Fruit fly (Drosophila melanogaster) whole organism, embryonic: ENCODE results near the gene SCOT.

Experiments
- Abd-B ChIP-seq: fragments of 200-800 bp; sonication (Bioruptor generic); optimal IDR thresholded peaks from 2 replicates; lab custom pipeline; 2018; ENCODE audit warnings: missing biosample characterization, mild to moderate bottlenecking, missing genetic modification characterization, moderate library complexity
- B-H1 ChIP-seq: fragments of 200-800 bp; sonication (Bioruptor generic); IDR thresholded peaks from 3 replicates; pipeline ENCODE4 v1.3.6; 2022; ENCODE audit warnings: missing biosample characterization, missing genetic modification characterization
- BEAF-32 ChIP-seq: fragments of 200-800 bp; sonication (Bioruptor generic); optimal IDR thresholded peaks from 3 replicates; lab custom pipeline; 2017; ENCODE audit warnings: missing biosample characterization, missing genetic modification characterization, mild to moderate bottlenecking, moderate library complexity, missing genetic modification reagents
- Blimp-1 ChIP-seq: fragments of 200-800 bp; sonication (Bioruptor generic); optimal IDR thresholded peaks from 3 replicates; lab custom pipeline; 2018; ENCODE audit warnings: missing biosample characterization, missing genetic modification characterization, mild to moderate bottlenecking, moderate library complexity, missing genetic modification reagents
- CG11696 ChIP-seq: fragments of 200-800 bp; sonication (Bioruptor generic); IDR thresholded peaks from 2 replicates; pipeline ENCODE4 v1.3.6; 2022; ENCODE audit warnings: missing biosample characterization, missing genetic modification characterization
- CG12155 ChIP-seq: fragments of 200-800 bp; sonication (Bioruptor generic); optimal IDR thresholded peaks from 3 replicates; lab custom pipeline; 2016; ENCODE audit warnings: missing biosample characterization, missing genetic modification characterization
- CG14014 ChIP-seq: fragments of 200-800 bp; sonication (Bioruptor generic); IDR thresholded peaks from 2 replicates; pipeline ENCODE4 v1.3.6; 2022; ENCODE audit warnings: missing biosample characterization, missing genetic modification characterization
- CG15601 ChIP-seq: fragments of 200-800 bp; sonication (Bioruptor generic); optimal IDR thresholded peaks from 3 replicates; lab custom pipeline; 2019; ENCODE audit warnings: missing biosample characterization, mild to moderate bottlenecking, missing genetic modification characterization, moderate library complexity
- CG15696 ChIP-seq: fragments of 200-800 bp; sonication (Bioruptor generic); optimal IDR thresholded peaks from 2 replicates; lab custom pipeline; 2019; ENCODE audit warnings: missing biosample characterization, mild to moderate bottlenecking, missing genetic modification characterization, moderate library complexity
- CG1603 ChIP-seq: fragments of 200-800 bp; sonication (Bioruptor generic); optimal IDR thresholded peaks from 2 replicates; lab custom pipeline; 2019; ENCODE audit warnings: missing biosample characterization, mild to moderate bottlenecking, missing genetic modification characterization, moderate library complexity
- CG17328 ChIP-seq: fragments of 200-800 bp; sonication (Bioruptor generic); IDR thresholded peaks from 2 replicates; pipeline ENCODE4 v1.3.6; 2022; ENCODE audit warnings: missing biosample characterization, missing genetic modification characterization
- CG17612 ChIP-seq: fragments of 200-800 bp; sonication (Bioruptor generic); IDR thresholded peaks from 2 replicates; pipeline ENCODE4 v1.3.6; 2022; ENCODE audit warnings: missing biosample characterization, missing genetic modification characterization
- CG31224 ChIP-seq: fragments of 200-800 bp; sonication (Bioruptor generic); IDR thresholded peaks from 2 replicates; pipeline ENCODE4 v1.3.6; 2022; ENCODE audit warnings: missing biosample characterization, missing genetic modification characterization
- CG3281 ChIP-seq: fragments of 200-800 bp; sonication (Bioruptor generic); optimal IDR thresholded peaks from 3 replicates; lab custom pipeline; 2017; ENCODE audit warnings: missing biosample characterization, mild to moderate bottlenecking, missing genetic modification characterization
- CG3847 ChIP-seq: fragments of 200-800 bp; sonication (Bioruptor generic); IDR thresholded peaks from 2 replicates; pipeline ENCODE4 v1.3.6; 2022; ENCODE audit warnings: missing biosample characterization, missing genetic modification characterization
- CG43689 ChIP-seq: fragments of 200-800 bp; sonication (Bioruptor generic); IDR thresholded peaks from 2 replicates; pipeline ENCODE4 v1.3.6; 2022; ENCODE audit warnings: missing biosample characterization, missing genetic modification characterization
- CG4707 ChIP-seq: fragments of 200-800 bp; sonication (Bioruptor generic); optimal IDR thresholded peaks from 2 replicates; lab custom pipeline; 2018; ENCODE audit warnings: missing biosample characterization, mild to moderate bottlenecking, missing genetic modification characterization, moderate library complexity
- CG7372 ChIP-seq: fragments of 200-800 bp; sonication (Bioruptor generic); IDR thresholded peaks from 2 replicates; pipeline ENCODE4 v1.3.6; 2022; ENCODE audit warnings: missing biosample characterization, missing genetic modification characterization
- CG7786 ChIP-seq: fragments of 200-800 bp; sonication (Bioruptor generic); optimal IDR thresholded peaks from 2 replicates; lab custom pipeline; 2016; ENCODE audit warnings: missing biosample characterization, missing genetic modification characterization
- CG7928 ChIP-seq: fragments of 200-800 bp; sonication (Bioruptor generic); optimal IDR thresholded peaks from 2 replicates; lab custom pipeline; 2017; ENCODE audit warnings: missing biosample characterization, mild to moderate bottlenecking, missing genetic modification characterization
- CG8388 ChIP-seq: fragments of 200-800 bp; sonication (Bioruptor generic); optimal IDR thresholded peaks from 2 replicates; lab custom pipeline; 2019; ENCODE audit warnings: missing biosample characterization, mild to moderate bottlenecking, missing genetic modification characterization, moderate library complexity
- CG8924 ChIP-seq: fragments of 200-800 bp; optimal IDR thresholded peaks from 3 replicates; lab custom pipeline; 2019; ENCODE audit warnings: missing biosample characterization, mild to moderate bottlenecking, missing genetic modification characterization, moderate library complexity
- Dad ChIP-seq: fragments of 200-800 bp; sonication (Bioruptor generic); optimal IDR thresholded peaks from 3 replicates; lab custom pipeline; 2016; ENCODE audit warnings: missing biosample characterization, missing genetic modification characterization
- Dip3 ChIP-seq: fragments of 200-800 bp; sonication (Bioruptor generic); optimal IDR thresholded peaks from 3 replicates; lab custom pipeline; 2016; ENCODE audit warnings: missing biosample characterization, missing genetic modification characterization
- Doc3 ChIP-seq: fragments of 200-800 bp; sonication (Bioruptor generic); IDR thresholded peaks from 3 replicates; pipeline ENCODE4 v1.3.6; 2022; ENCODE audit warnings: missing biosample characterization, missing genetic modification characterization; ENCODE audit not compliant: partially characterized antibody
- Elba2 ChIP-seq: fragments of 200-800 bp; sonication (Bioruptor generic); optimal IDR thresholded peaks from 3 replicates; lab custom pipeline; 2016; ENCODE audit warnings: missing biosample characterization, missing genetic modification characterization
- Hand ChIP-seq: fragments of 200-800 bp; sonication (Bioruptor generic); optimal IDR thresholded peaks from 2 replicates; lab custom pipeline; 2017; ENCODE audit warnings: mild to moderate bottlenecking, missing biosample characterization, missing genetic modification reagents, missing genetic modification characterization
- HmgZ ChIP-seq: fragments of 200-800 bp; sonication (Bioruptor generic); optimal IDR thresholded peaks from 2 replicates; lab custom pipeline; 2018; ENCODE audit warnings: missing biosample characterization, mild to moderate bottlenecking, missing genetic modification characterization
- Mes4 ChIP-seq: fragments of 200-800 bp; sonication (Bioruptor generic); optimal IDR thresholded peaks from 2 replicates; lab custom pipeline; 2016; ENCODE audit warnings: missing biosample characterization, missing genetic modification characterization
- Nf-YC ChIP-seq: fragments of 200-800 bp; optimal IDR thresholded peaks from 3 replicates; lab custom pipeline; 2019; ENCODE audit warnings: missing biosample characterization, mild to moderate bottlenecking, missing genetic modification characterization, moderate library complexity
- Oaz ChIP-seq: fragments of 200-800 bp; sonication (Bioruptor generic); IDR thresholded peaks from 2 replicates; pipeline ENCODE4 v1.3.6; 2022; ENCODE audit warnings: missing biosample characterization, missing genetic modification characterization
- Opbp ChIP-seq: fragments of 200-800 bp; sonication (Bioruptor generic); IDR thresholded peaks from 3 replicates; pipeline ENCODE4 v1.3.6; 2022; ENCODE audit warnings: missing biosample characterization, missing genetic modification characterization; ENCODE audit not compliant: partially characterized antibody
- Pdp1 ChIP-seq, 2 experiments: fragments of 200-800 bp; sonication (Bioruptor generic); optimal IDR thresholded peaks; 3 replicates each; lab custom pipeline; 2016; ENCODE audit warnings: missing biosample characterization in 2 of 2, missing genetic modification characterization in 2 of 2, mild to moderate bottlenecking in 1 of 2, moderate library complexity in 1 of 2
- cad ChIP-seq: fragments of >200 bp; optimal IDR thresholded peaks from 2 replicates; lab custom pipeline; 2017; ENCODE audit warnings: missing biosample characterization, missing genetic modification characterization
- cato ChIP-seq: fragments of 200-800 bp; sonication (Bioruptor generic); optimal IDR thresholded peaks from 2 replicates; lab custom pipeline; 2016; ENCODE audit warnings: missing biosample characterization, missing genetic modification characterization, borderline replicate concordance
- cg ChIP-seq: fragments of 200-800 bp; sonication (Bioruptor generic); optimal IDR thresholded peaks from 3 replicates; lab custom pipeline; 2019; ENCODE audit warnings: missing biosample characterization, mild to moderate bottlenecking, missing genetic modification characterization, moderate library complexity
- dmrt99B ChIP-seq: fragments of 200-800 bp; sonication (Bioruptor generic); optimal IDR thresholded peaks from 2 replicates; lab custom pipeline; 2018; ENCODE audit warnings: missing biosample characterization, mild to moderate bottlenecking, missing genetic modification characterization, moderate library complexity
- ewg ChIP-seq: fragments of 200-800 bp; sonication (Bioruptor generic); optimal IDR thresholded peaks from 3 replicates; lab custom pipeline; 2017; ENCODE audit warnings: mild to moderate bottlenecking, missing biosample characterization, missing genetic modification reagents, missing genetic modification characterization
- fd64A ChIP-seq: fragments of 200-800 bp; sonication (Bioruptor generic); optimal IDR thresholded peaks from 3 replicates; lab custom pipeline; 2018; ENCODE audit warnings: missing biosample characterization, mild to moderate bottlenecking, missing genetic modification characterization
- inv ChIP-seq: fragments of 200-800 bp; sonication (Bioruptor generic); IDR thresholded peaks from 2 replicates; pipeline ENCODE4 v1.3.6; 2022; ENCODE audit warnings: missing biosample characterization, missing genetic modification characterization; ENCODE audit not compliant: partially characterized antibody
- jing ChIP-seq: fragments of 200-800 bp; sonication (Bioruptor generic); optimal IDR thresholded peaks from 2 replicates; lab custom pipeline; 2018; ENCODE audit warnings: missing biosample characterization, mild to moderate bottlenecking, missing genetic modification characterization
- lmd ChIP-seq: fragments of 200-800 bp; sonication (Bioruptor generic); IDR thresholded peaks from 2 replicates; pipeline ENCODE4 v1.3.6; 2022; ENCODE audit warnings: missing biosample characterization, missing genetic modification characterization
- mirr ChIP-seq: fragments of 200-800 bp; sonication (Bioruptor generic); optimal IDR thresholded peaks from 3 replicates; lab custom pipeline; 2018; ENCODE audit warnings: missing biosample characterization, mild to moderate bottlenecking, missing genetic modification characterization
- pho ChIP-seq: fragments of 200-800 bp; sonication (Bioruptor generic); optimal IDR thresholded peaks from 2 replicates; lab custom pipeline; 2016; ENCODE audit warnings: missing biosample characterization, missing genetic modification characterization
- psq ChIP-seq: fragments of 200-800 bp; sonication (Bioruptor generic); optimal IDR thresholded peaks from 2 replicates; lab custom pipeline; 2017; ENCODE audit warnings: missing biosample characterization, missing genetic modification characterization
- shn ChIP-seq: fragments of 200-800 bp; sonication (Bioruptor generic); optimal IDR thresholded peaks from 3 replicates; lab custom pipeline; 2016; ENCODE audit warnings: missing biosample characterization, missing genetic modification characterization
- slbo ChIP-seq: fragments of 200-800 bp; sonication (Bioruptor generic); IDR thresholded peaks from 2 replicates; pipeline ENCODE4 v1.3.6; 2022; ENCODE audit warnings: missing biosample characterization, missing genetic modification characterization
- tio ChIP-seq: fragments of 200-800 bp; sonication (Bioruptor generic); optimal IDR thresholded peaks from 2 replicates; lab custom pipeline; 2017; ENCODE audit warnings: missing biosample characterization, missing genetic modification characterization, inconsistent platforms
- ttk ChIP-seq: fragments of 200-800 bp; sonication (Bioruptor generic); IDR thresholded peaks from 2 replicates; pipeline ENCODE4 v2.1.2; 2022; ENCODE audit warnings: missing biosample characterization, missing genetic modification characterization
- wor ChIP-seq: fragments of 200-800 bp; sonication (Bioruptor generic); IDR thresholded peaks from 2 replicates; pipeline ENCODE4 v1.3.6; 2022; ENCODE audit warnings: missing biosample characterization, missing genetic modification characterization
- zf30C ChIP-seq: fragments of 200-800 bp; sonication (Bioruptor generic); optimal IDR thresholded peaks from 3 replicates; lab custom pipeline; 2018; ENCODE audit warnings: missing biosample characterization, mild to moderate bottlenecking, missing genetic modification characterization

SCOT gene

dm6 chr3L:1962964-1963363, at the start of gene SCOT (continued):
- TF ChIP-seq Opbp (no peak), pho (no peak), B-H1 (GFP tag; lab: Robert Waterston, UW) (peak; percentile 60; the same call in 2 of the 3 replicates), CG15601 (tag; lab: Kevin White, UChicago) (no peak), CG8388 (GFP tag; lab: Kevin White, UChicago) (no peak), CG7786 (GFP tag; lab: Kevin White, UChicago) (peak; percentile 68), Abd-B (peak; percentile 3), CG4707 (GFP tag; lab: Kevin White, UChicago) (peak; percentile 39), jing (peak; percentile 57), BEAF-32 (GFP tag; lab: Kevin White, UChicago) (no peak), CG17328 (GFP tag; lab: Robert Waterston, UW) (peak; percentile 83), CG8924 (tag; lab: Kevin White, UChicago) (peak; percentile 74), cato (GFP tag; lab: Kevin White, UChicago) (peak; percentile 44), tio (GFP tag; lab: Kevin White, UChicago) (no peak), dmrt99B (no peak), CG43689 (GFP tag; lab: Robert Waterston, UW) (no peak), Mes4 (GFP tag; lab: Kevin White, UChicago) (peak; percentile 56), lmd (peak; percentile 82), Blimp-1 (no peak), psq (no peak), Oaz (GFP tag; lab: Robert Waterston, UW) (peak; percentile 58), CG31224 (GFP tag; lab: Robert Waterston, UW) (no peak), Hand (GFP tag; lab: Kevin White, UChicago) (no peak), CG3847 (GFP tag; lab: Robert Waterston, UW) (peak; percentile 60), CG3281 (GFP tag; lab: Kevin White, UChicago) (no peak), cad (GFP tag; lab: Kevin White, UChicago) (no peak), mirr (GFP tag; lab: Kevin White, UChicago) (no peak), CG12155 (GFP tag; lab: Kevin White, UChicago) (no peak), CG15696 (tag; lab: Kevin White, UChicago) (no peak), CG14014 (GFP tag; lab: Robert Waterston, UW) (peak; percentile 76), CG11696 (GFP tag; lab: Robert Waterston, UW) (peak; percentile 73), cg (GFP tag; lab: Kevin White, UChicago) (no peak), CG1603 (tag; lab: Kevin White, UChicago) (no peak), Dad (GFP tag; lab: Kevin White, UChicago) (peak; percentile 39), zf30C (GFP tag; lab: Kevin White, UChicago) (no peak), wor (GFP tag; lab: Robert Waterston, UW) (peak; percentile 75), CG17612 (GFP tag; lab: Robert Waterston, UW) (0 out of 2 replicates have a peak, but pooled peaks have one; percentile 45), fd64A (GFP tag; lab: Kevin White, UChicago) (no peak), inv (GFP tag; lab: Robert Waterston, UW) (no peak), Nf-YC (no peak), Dip3 (GFP tag; lab: Kevin White, UChicago) (peak; percentile 55), CG7928 (GFP tag; lab: Kevin White, UChicago) (no peak), ttk (GFP tag; lab: Robert Waterston, UW) (peak; percentile 87), ewg (GFP tag; lab: Kevin White, UChicago) (peak; percentile 45), Pdp1 (GFP tag; optimal IDR thresholded peaks at IDR 0.05; lab: Kevin White, UChicago) (peak in 1 of 2 experiments; percentile 48), slbo (GFP tag; lab: Robert Waterston, UW) (peak; percentile 67), Doc3 (no peak), CG7372 (peak; percentile 57; the same call in 1 of the 2 replicates), Elba2 (GFP tag; lab: Kevin White, UChicago) (peak; percentile 25), shn (peak; percentile 48), HmgZ (tag; lab: Kevin White, UChicago) (peak; percentile 42)
